Fruit fly (Drosophila melanogaster): ENCODE results near the gene Or22a.
A peak's percentile ranks its signal among the peaks of the same experiment; 100 is the strongest.

Gene Or22a

dm6 chr2L:1547860-1548259, 27.6 kb downstream of the Or22a start:
- TF ChIP-seq topi (GFP tag; optimal IDR thresholded peaks at IDR 0.05) (no peak), Ets21C (GFP tag; optimal IDR thresholded peaks at IDR 0.05) (no peak), eg (GFP tag; IDR thresholded peaks at IDR 0.05) (no peak), CG6276 (GFP tag; optimal IDR thresholded peaks at IDR 0.05) (no peak), CG8119 (GFP tag; IDR thresholded peaks at IDR 0.05) (no peak), fkh (GFP tag; optimal IDR thresholded peaks at IDR 0.05) (no peak), salr (GFP tag; optimal IDR thresholded peaks at IDR 0.05) (no peak), CG11902 (GFP tag; optimal IDR thresholded peaks at IDR 0.05) (no peak), CG8319 (GFP tag; optimal IDR thresholded peaks at IDR 0.05) (no peak)

- TF ChIP-seq dsx (GFP tag; optimal IDR thresholded peaks at IDR 0.05; ENCODE audit: poor library complexity, severe bottlenecking): peak; percentile 25
- peak; percentile 44; the same call in 1 of the 3 replicates for TF ChIP-seq eg (GFP tag; IDR thresholded peaks at IDR 0.05)
- TF ChIP-seq CG3032 (tag; optimal IDR thresholded peaks at IDR 0.05): no peak
- peak; percentile 1 for TF ChIP-seq CG1621 (tag; optimal IDR thresholded peaks at IDR 0.05)
- peak; percentile 8; the same call in 1 of the 2 replicates for TF ChIP-seq CG15336 (GFP tag; IDR thresholded peaks at IDR 0.05)
- TF ChIP-seq CG7368 (GFP tag; optimal IDR thresholded peaks at IDR 0.05): no peak
- TF ChIP-seq achi (GFP tag; optimal IDR thresholded peaks at IDR 0.05): no peak
- no peak for TF ChIP-seq Hr38 (GFP tag; optimal IDR thresholded peaks at IDR 0.05)
- no peak for TF ChIP-seq Hr4 (GFP tag; optimal IDR thresholded peaks at IDR 0.05)
- TF ChIP-seq CG8319 (GFP tag; optimal IDR thresholded peaks at IDR 0.05): no peak
- TF ChIP-seq CG6854 (GFP tag; optimal IDR thresholded peaks at IDR 0.05): peak; percentile 52
- TF ChIP-seq CG8632 (GFP tag; optimal IDR thresholded peaks at IDR 0.05): no peak
- TF ChIP-seq CG6792 (GFP tag; optimal IDR thresholded peaks at IDR 0.05): no peak
- TF ChIP-seq svp (GFP tag): no peak
- peak; percentile 31 for TF ChIP-seq CG3919 (GFP tag; optimal IDR thresholded peaks at IDR 0.05)
- peak; percentile 29; the same call in 1 of the 3 replicates for TF ChIP-seq CG6163 (GFP tag; IDR thresholded peaks at IDR 0.05)
- TF ChIP-seq acj6 (GFP tag; optimal IDR thresholded peaks at IDR 0.05): no peak
- TF ChIP-seq ss (GFP tag; optimal IDR thresholded peaks at IDR 0.05): peak in 1 of 2 experiments; percentile 33
- TF ChIP-seq CG6276 (GFP tag; optimal IDR thresholded peaks at IDR 0.05): peak; percentile 13
- no peak for TF ChIP-seq Eip75B (GFP tag; optimal IDR thresholded peaks at IDR 0.05)
- TF ChIP-seq CG9139 (GFP tag; optimal IDR thresholded peaks at IDR 0.05): peak; percentile 4
- TF ChIP-seq Eip78C (GFP tag): peak; percentile 76
Observed at dm6 chr2L:1554954-1555353, 34.7 kb downstream of the Or22a start, which contains the start of gene haf. TSS of gene haf (plus strand) at chr2L:1555129.

dm6 chr2L:1556697-1557564, 36.6 kb downstream of the Or22a start:
- TF ChIP-seq lz (GFP tag; optimal IDR thresholded peaks at IDR 0.05): no peak
- no peak for TF ChIP-seq Met (GFP tag; optimal IDR thresholded peaks at IDR 0.05)
- no peak for TF ChIP-seq CG6276 (GFP tag; optimal IDR thresholded peaks at IDR 0.05)
- no peak for TF ChIP-seq Blimp-1 (GFP tag; optimal IDR thresholded peaks at IDR 0.05)
- no peak for TF ChIP-seq topi (GFP tag; optimal IDR thresholded peaks at IDR 0.05)
- peak; percentile 18 for TF ChIP-seq acj6 (GFP tag; optimal IDR thresholded peaks at IDR 0.05)
- TF ChIP-seq CG3032 (tag; optimal IDR thresholded peaks at IDR 0.05): peak; percentile 19
- TF ChIP-seq Ets96B (tag; optimal IDR thresholded peaks at IDR 0.05): peak; percentile 32
- TF ChIP-seq CG8319 (GFP tag; optimal IDR thresholded peaks at IDR 0.05): no peak
- TF ChIP-seq Sox15 (GFP tag; optimal IDR thresholded peaks at IDR 0.05): peak; percentile 23
- no peak for TF ChIP-seq CG11294 (GFP tag; IDR thresholded peaks at IDR 0.05)
- TF ChIP-seq OdsH (GFP tag; optimal IDR thresholded peaks at IDR 0.05): peak; percentile 15
- peak; percentile 24 for TF ChIP-seq CG32006 (GFP tag; optimal IDR thresholded peaks at IDR 0.05)
- peak; percentile 19; the same call in 1 of the 3 replicates for TF ChIP-seq CG6163 (GFP tag; IDR thresholded peaks at IDR 0.05)
- TF ChIP-seq Hr39 (GFP tag; optimal IDR thresholded peaks at IDR 0.05): no peak
- no peak for TF ChIP-seq Eip93F (GFP tag; optimal IDR thresholded peaks at IDR 0.05)
- TF ChIP-seq CG11762 (GFP tag; optimal IDR thresholded peaks at IDR 0.05; ENCODE audit: insufficient read depth): no peak
- peak; percentile 65 for TF ChIP-seq svp (GFP tag)
- no peak for TF ChIP-seq pdm3 (GFP tag; optimal IDR thresholded peaks at IDR 0.05)
- TF ChIP-seq CG8119 (GFP tag; IDR thresholded peaks at IDR 0.05): no peak
- no peak for TF ChIP-seq CG10669 (GFP tag; optimal IDR thresholded peaks at IDR 0.05)
- TF ChIP-seq CG3919 (GFP tag; optimal IDR thresholded peaks at IDR 0.05): peak; percentile 11
- TF ChIP-seq Sox14 (GFP tag; optimal IDR thresholded peaks at IDR 0.05): no peak
- TF ChIP-seq ss (GFP tag; optimal IDR thresholded peaks at IDR 0.05): peak; percentile 15 to 66
- TF ChIP-seq Ets21C (GFP tag; optimal IDR thresholded peaks at IDR 0.05): no peak
- peak; percentile 20 for TF ChIP-seq CG6854 (GFP tag; optimal IDR thresholded peaks at IDR 0.05)
- no peak for TF ChIP-seq CG16779 (tag; optimal IDR thresholded peaks at IDR 0.05)
- no peak for TF ChIP-seq CG11902 (GFP tag; optimal IDR thresholded peaks at IDR 0.05)
- peak; percentile 1 for TF ChIP-seq net (GFP tag; optimal IDR thresholded peaks at IDR 0.05)
- TF ChIP-seq spab (GFP tag; optimal IDR thresholded peaks at IDR 0.05): no peak
